Worm (Caenorhabditis elegans) whole organism, L1 larva: ENCODE data around the gene srbc-59.
A peak's percentile ranks its signal among the peaks of the same experiment; 100 is the strongest.

ENCODE experiments used
- C16A3.4 ChIP-seq: fragments of 150-350 bp; optimal IDR thresholded peaks from 2 replicates; lab custom pipeline; 2014; ENCODE audit warnings: missing biosample characterization, missing genetic modification characterization
- F16B12.6 ChIP-seq: fragments of 150-350 bp; optimal IDR thresholded peaks from 2 replicates; lab custom pipeline; 2014; ENCODE audit warnings: missing biosample characterization, missing genetic modification characterization
- alr-1 ChIP-seq: fragments of 200-800 bp; sonication (Bioruptor generic); optimal IDR thresholded peaks from 2 replicates; lab custom pipeline; 2018; ENCODE audit warnings: borderline replicate concordance, mild to moderate bottlenecking, missing genetic modification characterization, missing compliant biosample characterization
- aly-2 ChIP-seq: fragments of 150-350 bp; optimal IDR thresholded peaks from 2 replicates; lab custom pipeline; 2014; ENCODE audit warnings: missing biosample characterization, missing genetic modification characterization
- ama-1 ChIP-seq: fragments of 150-350 bp; optimal IDR thresholded peaks from 2 replicates; lab custom pipeline; 2014
- ceh-90 ChIP-seq: sonication (generic microtip); optimal IDR thresholded peaks from 2 replicates; lab custom pipeline; 2016; ENCODE audit warnings: missing genetic modification characterization, missing compliant biosample characterization
- ces-1 ChIP-seq: fragments of 150-350 bp; optimal IDR thresholded peaks from 2 replicates; lab custom pipeline; 2014; ENCODE audit warnings: missing biosample characterization, missing genetic modification reagents, missing genetic modification characterization
- dpl-1 ChIP-seq, 3 experiments: fragments of 150-350 bp in 2 of 3; sonication (generic microtip) in 1 of 3; optimal IDR thresholded peaks; 2 replicates each; lab custom pipeline; 2014 to 2017; ENCODE audit warnings: missing biosample characterization in 3 of 3, missing genetic modification characterization in 3 of 3, missing genetic modification reagents in 3 of 3
- dsc-1 ChIP-seq: sonication (generic microtip); optimal IDR thresholded peaks from 2 replicates; lab custom pipeline; 2016; ENCODE audit warnings: mild to moderate bottlenecking, missing genetic modification characterization, missing compliant biosample characterization
- egl-13 ChIP-seq: sonication (generic microtip); optimal IDR thresholded peaks from 2 replicates; lab custom pipeline; 2016; ENCODE audit warnings: missing genotype, missing genetic modification reagents, missing genetic modification characterization, missing compliant biosample characterization
- egl-27 ChIP-seq, 2 experiments: fragments of 150-350 bp in 1 of 2; sonication (generic microtip); optimal IDR thresholded peaks; 3 replicates each; lab custom pipeline; 2017 to 2018; ENCODE audit warnings: missing biosample characterization in 2 of 2, missing genetic modification characterization in 2 of 2, missing genetic modification reagents in 2 of 2
- ets-5 ChIP-seq: fragments of 200-800 bp; sonication (Bioruptor generic); IDR thresholded peaks from 2 replicates; pipeline ENCODE4 v1.3.6; 2022; ENCODE audit warnings: missing genetic modification characterization, missing compliant biosample characterization
- fkh-10 ChIP-seq: sonication (generic microtip); optimal IDR thresholded peaks from 2 replicates; lab custom pipeline; 2017; ENCODE audit warnings: missing biosample characterization, missing genetic modification reagents, missing genetic modification characterization
- fkh-4 ChIP-seq: sonication (generic microtip); optimal IDR thresholded peaks from 2 replicates; lab custom pipeline; 2016; ENCODE audit warnings: missing compliant biosample characterization, missing genetic modification characterization, borderline replicate concordance
- fkh-8 ChIP-seq: sonication (generic microtip); optimal IDR thresholded peaks from 2 replicates; lab custom pipeline; 2016; ENCODE audit warnings: mild to moderate bottlenecking, missing genetic modification characterization, missing compliant biosample characterization
- fos-1 ChIP-seq: fragments of 150-350 bp; optimal IDR thresholded peaks from 2 replicates; lab custom pipeline; 2014; ENCODE audit warnings: missing biosample characterization, missing genetic modification characterization
- grh-1 ChIP-seq: fragments of 200-800 bp; sonication (Bioruptor generic); IDR thresholded peaks from 2 replicates; pipeline ENCODE4 v1.3.6; 2022; ENCODE audit warnings: missing genetic modification reagents, missing genetic modification characterization, missing compliant biosample characterization
- hlh-4 ChIP-seq: sonication (generic microtip); optimal IDR thresholded peaks from 2 replicates; lab custom pipeline; 2016; ENCODE audit warnings: mild to moderate bottlenecking, missing genetic modification characterization, missing compliant biosample characterization
- hpl-2 ChIP-seq: fragments of 150-350 bp; optimal IDR thresholded peaks from 2 replicates; lab custom pipeline; 2014; ENCODE audit warnings: missing biosample characterization, missing genetic modification reagents, missing genetic modification characterization
- irx-1 ChIP-seq: sonication (generic microtip); optimal IDR thresholded peaks from 2 replicates; lab custom pipeline; 2016; ENCODE audit warnings: missing genetic modification characterization, missing compliant biosample characterization
- isw-1 ChIP-seq: fragments of 200-800 bp; sonication (Bioruptor generic); IDR thresholded peaks from 2 replicates; pipeline ENCODE4 v1.3.6; 2022; ENCODE audit warnings: missing genetic modification characterization, missing compliant biosample characterization
- lin-13 ChIP-seq: fragments of 150-350 bp; optimal IDR thresholded peaks from 2 replicates; lab custom pipeline; 2014; ENCODE audit warnings: missing biosample characterization, missing genetic modification reagents, missing genetic modification characterization
- lin-14 ChIP-seq: fragments of 200-800 bp; sonication (Bioruptor generic); optimal IDR thresholded peaks from 2 replicates; lab custom pipeline; 2018; ENCODE audit warnings: mild to moderate bottlenecking, missing genetic modification characterization, moderate library complexity, missing compliant biosample characterization
- lin-15B ChIP-seq: fragments of 150-350 bp; sonication (generic microtip); optimal IDR thresholded peaks from 3 replicates; lab custom pipeline; 2014; ENCODE audit warnings: missing biosample characterization, missing genetic modification characterization
- lin-39 ChIP-seq: fragments of 150-350 bp; optimal IDR thresholded peaks from 2 replicates; lab custom pipeline; 2014; ENCODE audit warnings: missing biosample characterization, missing genetic modification reagents, missing genetic modification characterization
- mab-9 ChIP-seq: fragments of 200-800 bp; sonication (Bioruptor generic); IDR thresholded peaks from 2 replicates; pipeline ENCODE4 v1.3.6; 2022; ENCODE audit warnings: missing genetic modification reagents, missing genetic modification characterization, missing compliant biosample characterization
- mdl-1 ChIP-seq, 2 experiments: fragments of 150-350 bp; optimal IDR thresholded peaks; 2 replicates each; lab custom pipeline; 2014 to 2017; ENCODE audit warnings: missing biosample characterization in 2 of 2, missing genetic modification characterization in 2 of 2, inconsistent platforms in 1 of 2
- mep-1 ChIP-seq: fragments of 150-350 bp; optimal IDR thresholded peaks from 2 replicates; lab custom pipeline; 2014; ENCODE audit warnings: missing biosample characterization, missing genetic modification characterization
- nhr-11 ChIP-seq: fragments of 150-350 bp; optimal IDR thresholded peaks from 2 replicates; lab custom pipeline; 2014; ENCODE audit warnings: missing biosample characterization, missing genetic modification characterization
- nhr-19 ChIP-seq: fragments of 200-800 bp; sonication (Bioruptor generic); conservative IDR thresholded peaks from 2 replicates; pipeline ENCODE4 v1.3.6; 2022; ENCODE audit warnings: missing genetic modification characterization, missing compliant biosample characterization
- nhr-20 ChIP-seq: sonication (generic microtip); optimal IDR thresholded peaks from 2 replicates; lab custom pipeline; 2016; ENCODE audit warnings: mild to moderate bottlenecking, missing genetic modification characterization, missing compliant biosample characterization
- nhr-28 ChIP-seq: fragments of 150-350 bp; optimal IDR thresholded peaks from 2 replicates; lab custom pipeline; 2014; ENCODE audit warnings: missing biosample characterization, missing genetic modification characterization
- nhr-47 ChIP-seq: sonication (generic microtip); optimal IDR thresholded peaks from 2 replicates; lab custom pipeline; 2016; ENCODE audit warnings: mild to moderate bottlenecking, missing genetic modification characterization, moderate library complexity, missing compliant biosample characterization
- nhr-71 ChIP-seq: sonication (generic microtip); optimal IDR thresholded peaks from 2 replicates; lab custom pipeline; 2016; ENCODE audit warnings: mild to moderate bottlenecking, missing genetic modification characterization, moderate library complexity, missing compliant biosample characterization
- nhr-76 ChIP-seq: sonication (generic microtip); optimal IDR thresholded peaks from 2 replicates; lab custom pipeline; 2017; ENCODE audit warnings: missing biosample characterization, missing genetic modification characterization
- nhr-84 ChIP-seq: sonication (generic microtip); optimal IDR thresholded peaks from 2 replicates; lab custom pipeline; 2017; ENCODE audit warnings: missing biosample characterization, missing genetic modification characterization
- nhr-85 ChIP-seq: sonication (generic microtip); peaks from one replicate; lab custom pipeline; 2016; ENCODE audit warnings: missing genetic modification characterization, inconsistent platforms, missing compliant biosample characterization
- nhr-90 ChIP-seq: sonication (generic microtip); optimal IDR thresholded peaks from 2 replicates; lab custom pipeline; 2016; ENCODE audit warnings: mild to moderate bottlenecking, missing genetic modification characterization, missing compliant biosample characterization; ENCODE audit not compliant: poor library complexity
- rnt-1 ChIP-seq: sonication (generic microtip); optimal IDR thresholded peaks from 2 replicates; lab custom pipeline; 2016; ENCODE audit warnings: mild to moderate bottlenecking, missing genetic modification characterization, moderate library complexity, missing compliant biosample characterization
- snpc-4 ChIP-seq: fragments of 150-350 bp; optimal IDR thresholded peaks from 2 replicates; lab custom pipeline; 2014; ENCODE audit warnings: missing biosample characterization, missing genetic modification characterization
- sox-4 ChIP-seq: sonication (generic microtip); optimal IDR thresholded peaks from 2 replicates; lab custom pipeline; 2016; ENCODE audit warnings: missing genetic modification characterization, missing compliant biosample characterization
- sptf-1 ChIP-seq: fragments of 150-350 bp; optimal IDR thresholded peaks from 2 replicates; lab custom pipeline; 2014; ENCODE audit warnings: missing biosample characterization, missing genetic modification characterization
- sup-37 ChIP-seq: fragments of 200-800 bp; sonication (Bioruptor generic); optimal IDR thresholded peaks from 2 replicates; lab custom pipeline; 2018; ENCODE audit warnings: mild to moderate bottlenecking, missing genetic modification characterization, missing compliant biosample characterization
- tbx-2 ChIP-seq: sonication (generic microtip); optimal IDR thresholded peaks from 2 replicates; lab custom pipeline; 2016; ENCODE audit warnings: missing genetic modification characterization, missing compliant biosample characterization
- tlp-1 ChIP-seq: fragments of 150-350 bp; optimal IDR thresholded peaks from 2 replicates; lab custom pipeline; 2014; ENCODE audit warnings: missing biosample characterization, missing genetic modification characterization
- unc-130 ChIP-seq: fragments of 150-350 bp; optimal IDR thresholded peaks from 2 replicates; lab custom pipeline; 2017; ENCODE audit warnings: missing biosample characterization, missing genetic modification characterization, inconsistent platforms
- unc-98 ChIP-seq: fragments of 200-800 bp; sonication (Bioruptor generic); IDR thresholded peaks from 2 replicates; pipeline ENCODE4 v1.3.6; 2022; ENCODE audit warnings: missing genetic modification characterization, missing compliant biosample characterization
- vab-15 ChIP-seq: sonication (generic microtip); optimal IDR thresholded peaks from 2 replicates; lab custom pipeline; 2017; ENCODE audit warnings: missing genotype, mild to moderate bottlenecking, missing genetic modification characterization, missing compliant biosample characterization
- xbp-1 ChIP-seq: sonication (generic microtip); optimal IDR thresholded peaks from 2 replicates; lab custom pipeline; 2016; ENCODE audit warnings: missing genetic modification characterization, missing compliant biosample characterization

srbc-59 gene

ce11 chrV:731330-731729 is 47.1 kb upstream of the srbc-59 start (continued):
- peak; percentile 52; the same call in 1 of the 2 replicates for TF ChIP-seq isw-1 (GFP tag; lab: Robert Waterston, UW)
- TF ChIP-seq tlp-1 (tag; lab: Kevin White, UChicago) = no peak
- TF ChIP-seq lin-13 (GFP tag; lab: Kevin White, UChicago) = peak; percentile 35
- TF ChIP-seq F16B12.6 (tag; lab: Kevin White, UChicago) = no peak
- peak; percentile 94 for TF ChIP-seq nhr-90 (tag; lab: Kevin White, UChicago)
- no peak for TF ChIP-seq lin-15B (tag; lab: Kevin White, UChicago)
- TF ChIP-seq xbp-1 (tag; lab: Kevin White, UChicago) = peak; percentile 84
- TF ChIP-seq sup-37 = peak; percentile 94
- no peak for TF ChIP-seq sptf-1 (tag; lab: Kevin White, UChicago)
- TF ChIP-seq tbx-2 = peak; percentile 96
- TF ChIP-seq sox-4 (tag; lab: Kevin White, UChicago) = peak; percentile 59
- TF ChIP-seq egl-27 (tag; optimal IDR thresholded peaks at IDR 0.05; lab: Kevin White, UChicago) = peak; percentile 22 to 79
- TF ChIP-seq lin-39 (tag; lab: Kevin White, UChicago) = peak; percentile 83
- no peak for TF ChIP-seq nhr-28 (tag; lab: Kevin White, UChicago)
- TF ChIP-seq mep-1 = peak; percentile 71
- TF ChIP-seq mdl-1 (tag; optimal IDR thresholded peaks at IDR 0.05; lab: Kevin White, UChicago) = peak; percentile 76 to 99
- peak; percentile 20 for TF ChIP-seq snpc-4 (tag; lab: Kevin White, UChicago)
- peak; percentile 71 for TF ChIP-seq mab-9 (GFP tag; lab: Robert Waterston, UW)
- TF ChIP-seq ceh-90 (tag; lab: Kevin White, UChicago) = no peak
- TF ChIP-seq rnt-1 (tag; lab: Kevin White, UChicago) = peak; percentile 95
- no peak for TF ChIP-seq hlh-4
- peak; percentile 98 for TF ChIP-seq nhr-85 (tag; lab: Kevin White, UChicago)
- TF ChIP-seq grh-1 (GFP tag; lab: Robert Waterston, UW) = peak; percentile 84
- peak; percentile 77 for TF ChIP-seq nhr-11 (tag; lab: Kevin White, UChicago)
- no peak for TF ChIP-seq nhr-84
- TF ChIP-seq C16A3.4 = peak; percentile 86
- TF ChIP-seq dpl-1 (GFP tag; optimal IDR thresholded peaks at IDR 0.05; lab: Kevin White, UChicago) = peak; percentile 48 to 67 (median 51)
- peak; percentile 87 for TF ChIP-seq unc-130 (tag; lab: Kevin White, UChicago)
- TF ChIP-seq fos-1 (tag; lab: Kevin White, UChicago) = peak; percentile 18
- no peak for TF ChIP-seq fkh-8 (tag; lab: Kevin White, UChicago)
- TF ChIP-seq nhr-19 = peak; percentile 100
- TF ChIP-seq nhr-20 (tag; lab: Kevin White, UChicago) = peak; percentile 99
- no peak for TF ChIP-seq ces-1
- no peak for TF ChIP-seq hpl-2 (GFP tag; lab: Kevin White, UChicago)

DNA sequence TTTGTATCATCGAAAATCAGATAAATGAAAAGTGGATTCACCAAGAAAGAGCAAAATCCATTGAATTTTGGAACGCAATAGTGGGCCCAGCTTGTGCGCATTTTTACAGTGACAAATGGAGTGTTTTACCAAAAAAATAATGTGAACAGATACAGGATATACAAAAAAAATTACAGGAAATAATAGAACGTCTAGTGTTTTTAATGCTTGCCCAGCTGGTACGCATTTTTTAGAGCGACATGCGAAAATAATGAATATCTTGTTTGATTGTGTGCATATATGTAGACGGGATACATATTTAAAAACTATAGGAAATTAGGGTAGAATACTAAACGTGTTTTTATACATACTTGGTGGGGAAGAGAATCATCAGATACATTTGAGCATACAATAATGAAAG is 42.3 kb upstream of the srbc-59 start, which contains the start of gene srj-25:
Gene srj-25 (minus strand): TSS at position 101 of the 400 bp plus-strand sequence.
- TF ChIP-seq ama-1 (lab: Kevin White, UChicago) = no peak
- TF ChIP-seq vab-15 = no peak
- no peak for TF ChIP-seq lin-15B (tag; lab: Kevin White, UChicago)
- no peak for TF ChIP-seq ces-1
- TF ChIP-seq alr-1 = no peak
- TF ChIP-seq egl-13 (tag; lab: Kevin White, UChicago) = no peak
- no peak for TF ChIP-seq nhr-71
- no peak for TF ChIP-seq snpc-4 (tag; lab: Kevin White, UChicago)
- no peak for TF ChIP-seq aly-2 (tag; lab: Kevin White, UChicago)

DNA sequence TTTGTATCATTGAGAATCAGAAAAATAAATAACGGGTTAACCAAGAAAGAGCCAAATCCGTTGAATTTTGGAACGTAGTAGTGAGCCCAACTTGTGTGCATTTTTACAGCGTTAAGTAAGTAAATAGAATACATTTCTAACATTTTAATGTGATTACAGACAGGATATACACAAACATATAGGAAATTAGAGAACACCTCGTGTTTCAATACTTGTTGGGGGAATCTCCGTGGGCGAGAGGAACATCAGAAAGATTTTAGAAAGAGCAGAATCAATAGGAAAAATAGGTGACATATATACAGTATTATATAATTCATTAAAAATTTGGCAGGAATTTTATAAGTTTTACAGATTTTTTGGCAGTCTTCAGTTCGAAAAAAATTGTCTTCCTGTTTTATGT is 39.7 kb upstream of the srbc-59 start, which contains the start of gene srj-24:
Gene srj-24 (minus strand): TSS at position 101 of the 400 bp plus-strand sequence.
- TF ChIP-seq nhr-90 (tag; lab: Kevin White, UChicago) = no peak
- TF ChIP-seq egl-13 (tag; lab: Kevin White, UChicago) = no peak
- no peak for TF ChIP-seq nhr-84
- TF ChIP-seq isw-1 (GFP tag; lab: Robert Waterston, UW) = no peak
- TF ChIP-seq snpc-4 (tag; lab: Kevin White, UChicago) = no peak
- TF ChIP-seq nhr-47 (tag; lab: Kevin White, UChicago) = no peak
- no peak for TF ChIP-seq sptf-1 (tag; lab: Kevin White, UChicago)
- no peak for TF ChIP-seq fkh-4 (tag; lab: Kevin White, UChicago)
- no peak for TF ChIP-seq dsc-1 (tag; lab: Kevin White, UChicago)
- no peak for TF ChIP-seq rnt-1 (tag; lab: Kevin White, UChicago)
- TF ChIP-seq mab-9 (GFP tag; lab: Robert Waterston, UW) = no peak
- TF ChIP-seq fkh-10 = no peak
- TF ChIP-seq lin-14 = no peak
- TF ChIP-seq aly-2 (tag; lab: Kevin White, UChicago) = no peak
- no peak for TF ChIP-seq unc-98 (GFP tag; lab: Robert Waterston, UW)
- no peak for TF ChIP-seq nhr-76 (tag; lab: Kevin White, UChicago)
- TF ChIP-seq hpl-2 (GFP tag; lab: Kevin White, UChicago) = no peak
- TF ChIP-seq ets-5 (GFP tag; lab: Robert Waterston, UW) = no peak
- no peak for TF ChIP-seq irx-1 (tag; lab: Kevin White, UChicago)
